Fruit fly (Drosophila melanogaster): ENCODE results near the gene Grp170.

The Grp170 gene

dm6 chrX:2289134-2289533, 14.3 kb upstream of the Grp170 start (continued):
- 0 out of 4 replicates have a peak, but pooled peaks have one; percentile 27 for TF ChIP-seq chinmo (GFP tag; IDR thresholded peaks at IDR 0.05; ENCODE audit: partially characterized antibody)
- no peak for TF ChIP-seq YL-1 (GFP tag; optimal IDR thresholded peaks at IDR 0.05)
- TF ChIP-seq bsh (GFP tag; optimal IDR thresholded peaks at IDR 0.05), result peak in 1 of 2 experiments; percentile 98
- TF ChIP-seq cg (GFP tag; optimal IDR thresholded peaks at IDR 0.05), result peak; percentile 9
- TF ChIP-seq CG31388 (GFP tag; optimal IDR thresholded peaks at IDR 0.05), result no peak
- TF ChIP-seq ham (GFP tag; IDR thresholded peaks at IDR 0.05), result no peak
- TF ChIP-seq seq (GFP tag; IDR thresholded peaks at IDR 0.05), result no peak
- no peak for TF ChIP-seq Atf6 (GFP tag; IDR thresholded peaks at IDR 0.05)
- TF ChIP-seq p53 (GFP tag; optimal IDR thresholded peaks at IDR 0.05), result no peak
- no peak for TF ChIP-seq sens (GFP tag)
- no peak for TF ChIP-seq CG18599 (GFP tag; optimal IDR thresholded peaks at IDR 0.05)
- TF ChIP-seq hkb (optimal IDR thresholded peaks at IDR 0.05), result no peak
- TF ChIP-seq hkb (GFP tag; IDR thresholded peaks at IDR 0.05), result no peak
- peak; percentile 90 for TF ChIP-seq Drgx (GFP tag; IDR thresholded peaks at IDR 0.05)
- TF ChIP-seq CG3281 (GFP tag; optimal IDR thresholded peaks at IDR 0.05), result no peak
- TF ChIP-seq CG15073 (GFP tag; optimal IDR thresholded peaks at IDR 0.05), result no peak
- no peak for TF ChIP-seq danr (GFP tag; IDR thresholded peaks at IDR 0.05)
- TF ChIP-seq jumu (GFP tag; optimal IDR thresholded peaks at IDR 0.05), result no peak
- no peak for TF ChIP-seq CG1233 (GFP tag; optimal IDR thresholded peaks at IDR 0.05)
- no peak for TF ChIP-seq Dip3 (GFP tag; optimal IDR thresholded peaks at IDR 0.05)
- no peak for TF ChIP-seq Blimp-1 (GFP tag; optimal IDR thresholded peaks at IDR 0.05)
- TF ChIP-seq mld (GFP tag; IDR thresholded peaks at IDR 0.05; ENCODE audit: partially characterized antibody), result no peak
- TF ChIP-seq CG5180 (GFP tag; optimal IDR thresholded peaks at IDR 0.05), result no peak
- TF ChIP-seq CG4404 (GFP tag; IDR thresholded peaks at IDR 0.05), result no peak
- TF ChIP-seq CoRest (tag; optimal IDR thresholded peaks at IDR 0.05), result no peak

- TF ChIP-seq peb (GFP tag; IDR thresholded peaks at IDR 0.05), result no peak
- peak; percentile 35 for TF ChIP-seq Ets65A (GFP tag)
- no peak for TF ChIP-seq CG16779 (GFP tag; IDR thresholded peaks at IDR 0.05)
- no peak for TF ChIP-seq amos (GFP tag; IDR thresholded peaks at IDR 0.05; ENCODE audit: partially characterized antibody)
- no peak for TF ChIP-seq tin (GFP tag; optimal IDR thresholded peaks at IDR 0.05)
- TF ChIP-seq CG11504 (tag; optimal IDR thresholded peaks at IDR 0.05), result no peak
- TF ChIP-seq vvl (GFP tag; IDR thresholded peaks at IDR 0.05), result 0 out of 2 replicates have a peak, but pooled peaks have one; percentile 33
- no peak for TF ChIP-seq CG2678 (tag; optimal IDR thresholded peaks at IDR 0.05)
- TF ChIP-seq CG4360 (GFP tag; IDR thresholded peaks at IDR 0.05), result no peak
- TF ChIP-seq CG30431 (GFP tag; optimal IDR thresholded peaks at IDR 0.05), result no peak
- no peak for TF ChIP-seq btn (GFP tag; optimal IDR thresholded peaks at IDR 0.05)
These were observed 13.5 kb upstream of the Grp170 start for dm6 chrX:2288327-2288726.

- TF ChIP-seq lilli (GFP tag; optimal IDR thresholded peaks at IDR 0.05) (no peak), Max (GFP tag; optimal IDR thresholded peaks at IDR 0.05) (no peak), CG9876 (GFP tag; optimal IDR thresholded peaks at IDR 0.05) (no peak), CG10267 (tag; optimal IDR thresholded peaks at IDR 0.05) (no peak), Fer1 (GFP tag; optimal IDR thresholded peaks at IDR 0.05) (no peak), Myb (GFP tag; optimal IDR thresholded peaks at IDR 0.05) (no peak), bsh (GFP tag; optimal IDR thresholded peaks at IDR 0.05) (peak in 1 of 2 experiments; percentile 18), CG18262 (tag; optimal IDR thresholded peaks at IDR 0.05) (no peak), CG10543 (GFP tag; optimal IDR thresholded peaks at IDR 0.05) (no peak), CG9932 (GFP tag; IDR thresholded peaks at IDR 0.05) (no peak), gsb (GFP tag; IDR thresholded peaks at IDR 0.05) (no peak), YL-1 (GFP tag; optimal IDR thresholded peaks at IDR 0.05) (no peak), Oli (tag; optimal IDR thresholded peaks at IDR 0.05) (no peak), bbx (GFP tag; IDR thresholded peaks at IDR 0.05; ENCODE audit: partially characterized antibody) (no peak), bcd (GFP tag; optimal IDR thresholded peaks at IDR 0.05) (no peak), HLHmδ (GFP tag; optimal IDR thresholded peaks at IDR 0.05) (no peak), dpn (GFP tag; optimal IDR thresholded peaks at IDR 0.05) (no peak)
These were observed 12.1 kb upstream of the Grp170 start for dm6 chrX:2286985-2287384.

Data from whole organism, embryonic.